Worm (Caenorhabditis elegans) whole organism, young adult: ENCODE measurements around the gene K08H2.10.

Source experiments
- B0019.2 ChIP-seq: fragments of 200-800 bp; sonication (Bioruptor generic); conservative IDR thresholded peaks from 2 replicates; pipeline ENCODE4 v1.3.6; 2022; ENCODE audit warnings: missing genetic modification reagents, missing genetic modification characterization, missing compliant biosample characterization
- F22D6.2 ChIP-seq: sonication (generic microtip); optimal IDR thresholded peaks from 2 replicates; lab custom pipeline; 2016; ENCODE audit warnings: mild to moderate bottlenecking, missing genetic modification characterization, missing compliant biosample characterization
- F23B12.7 ChIP-seq: sonication (generic microtip); optimal IDR thresholded peaks from 2 replicates; lab custom pipeline; 2017; ENCODE audit warnings: missing genetic modification characterization, mild to moderate bottlenecking, missing compliant biosample characterization, antibody characterized with exemption, moderate library complexity; ENCODE audit not compliant: insufficient read depth
- F33H1.4 ChIP-seq: fragments of 200-800 bp; sonication (Bioruptor generic); IDR thresholded peaks from 2 replicates; pipeline ENCODE4 v1.3.6; 2022; ENCODE audit warnings: missing genetic modification reagents, missing genetic modification characterization, missing compliant biosample characterization
- F39B2.1 ChIP-seq: fragments of 200-800 bp; sonication (Bioruptor generic); IDR thresholded peaks from 2 replicates; pipeline ENCODE4 v1.3.6; 2022; ENCODE audit warnings: missing genetic modification reagents, missing genetic modification characterization, missing compliant biosample characterization
- F49E8.2 ChIP-seq: sonication (generic microtip); optimal IDR thresholded peaks from 3 replicates; lab custom pipeline; 2017; ENCODE audit warnings: missing genetic modification characterization, mild to moderate bottlenecking, missing compliant biosample characterization, antibody characterized with exemption, moderate library complexity; ENCODE audit not compliant: insufficient read depth
- F57A8.1 ChIP-seq: fragments of 200-800 bp; sonication (Bioruptor generic); optimal IDR thresholded peaks from 2 replicates; lab custom pipeline; 2018; ENCODE audit warnings: mild to moderate bottlenecking, missing genetic modification characterization, moderate library complexity, missing compliant biosample characterization
- T26A5.8 ChIP-seq: sonication (generic microtip); optimal IDR thresholded peaks from 2 replicates; lab custom pipeline; 2016; ENCODE audit warnings: missing genetic modification characterization, missing compliant biosample characterization
- Y53F4B.3 ChIP-seq: fragments of 200-800 bp; sonication (Bioruptor generic); IDR thresholded peaks from 2 replicates; pipeline ENCODE4 v1.3.6; 2022; ENCODE audit warnings: missing genetic modification reagents, missing genetic modification characterization, missing compliant biosample characterization
- Y79H2A.3 ChIP-seq: fragments of 200-800 bp; sonication (Bioruptor generic); conservative IDR thresholded peaks from 2 replicates; pipeline ENCODE4 v1.3.6; 2022; ENCODE audit warnings: missing genetic modification reagents, missing genetic modification characterization, missing compliant biosample characterization
- Y95B8A.8 ChIP-seq: fragments of 200-800 bp; sonication (Bioruptor generic); IDR thresholded peaks from 2 replicates; pipeline ENCODE4 v1.3.6; 2022; ENCODE audit warnings: missing genetic modification reagents, missing genetic modification characterization, missing compliant biosample characterization
- akir-1 ChIP-seq: fragments of 200-800 bp; sonication (Bioruptor generic); optimal IDR thresholded peaks from 2 replicates; lab custom pipeline; 2018; ENCODE audit warnings: mild to moderate bottlenecking, missing genetic modification characterization, moderate library complexity, missing compliant biosample characterization
- aptf-2 ChIP-seq: fragments of 200-800 bp; sonication (Bioruptor generic); conservative IDR thresholded peaks from 2 replicates; pipeline ENCODE4 v1.3.6; 2022; ENCODE audit warnings: missing genetic modification reagents, missing genetic modification characterization, missing compliant biosample characterization
- atf-7 ChIP-seq: sonication (generic microtip); optimal IDR thresholded peaks from 2 replicates; lab custom pipeline; 2017; ENCODE audit warnings: mild to moderate bottlenecking, missing genetic modification characterization, missing compliant biosample characterization
- attf-3 ChIP-seq: fragments of 200-800 bp; sonication (Bioruptor generic); conservative IDR thresholded peaks from 2 replicates; pipeline ENCODE4 v1.3.6; 2022; ENCODE audit warnings: missing genetic modification reagents, missing genetic modification characterization, missing compliant biosample characterization
- bed-1 ChIP-seq: fragments of 200-800 bp; sonication (Bioruptor generic); IDR thresholded peaks from 2 replicates; pipeline ENCODE4 v1.3.6; 2022; ENCODE audit warnings: missing genetic modification reagents, missing genetic modification characterization, missing compliant biosample characterization
- ccch-3 ChIP-seq: fragments of 200-800 bp; sonication (Bioruptor generic); optimal IDR thresholded peaks from 2 replicates; lab custom pipeline; 2018; ENCODE audit warnings: mild to moderate bottlenecking, missing genetic modification characterization, missing compliant biosample characterization
- cebp-2 ChIP-seq: fragments of 200-800 bp; sonication (Bioruptor generic); IDR thresholded peaks from 2 replicates; pipeline ENCODE4 v1.3.6; 2022; ENCODE audit warnings: missing genetic modification characterization, missing compliant biosample characterization
- ceh-27 ChIP-seq: fragments of 200-800 bp; sonication (Bioruptor generic); optimal IDR thresholded peaks from 2 replicates; lab custom pipeline; 2018; ENCODE audit warnings: mild to moderate bottlenecking, missing genetic modification characterization, moderate library complexity, missing compliant biosample characterization
- ceh-91 ChIP-seq: fragments of 200-800 bp; sonication (Bioruptor generic); IDR thresholded peaks from 2 replicates; pipeline ENCODE4 v1.3.6; 2022; ENCODE audit warnings: missing genetic modification reagents, missing genetic modification characterization, missing compliant biosample characterization
- chd-7 ChIP-seq: sonication (generic microtip); optimal IDR thresholded peaks from 2 replicates; lab custom pipeline; 2016; ENCODE audit warnings: mild to moderate bottlenecking, missing genetic modification characterization, moderate library complexity, missing compliant biosample characterization
- egl-44 ChIP-seq: fragments of 200-800 bp; sonication (Bioruptor generic); IDR thresholded peaks from 2 replicates; pipeline ENCODE4 v1.3.6; 2022; ENCODE audit warnings: missing genetic modification reagents, missing genetic modification characterization, missing compliant biosample characterization
- egrh-3 ChIP-seq: fragments of 200-800 bp; sonication (Bioruptor generic); IDR thresholded peaks from 2 replicates; pipeline ENCODE4 v1.3.6; 2022; ENCODE audit warnings: missing genetic modification reagents, missing genetic modification characterization, missing compliant biosample characterization
- ekl-4 ChIP-seq: fragments of 200-800 bp; sonication (Bioruptor generic); IDR thresholded peaks from 2 replicates; pipeline ENCODE4 v1.3.6; 2022; ENCODE audit warnings: missing genetic modification reagents, missing genetic modification characterization, missing compliant biosample characterization
- him-1 ChIP-seq: sonication (generic microtip); optimal IDR thresholded peaks from 2 replicates; lab custom pipeline; 2016; ENCODE audit warnings: missing genotype, missing genetic modification reagents, missing genetic modification characterization, missing compliant biosample characterization
- hmg-1.2 ChIP-seq: fragments of 200-800 bp; sonication (Bioruptor generic); IDR thresholded peaks from 2 replicates; pipeline ENCODE4 v1.3.6; 2022; ENCODE audit warnings: missing genetic modification reagents, missing genetic modification characterization, missing compliant biosample characterization
- hmg-20 ChIP-seq: fragments of 200-800 bp; sonication (Bioruptor generic); IDR thresholded peaks from 2 replicates; pipeline ENCODE4 v1.3.6; 2022; ENCODE audit warnings: missing genetic modification reagents, missing genetic modification characterization, missing compliant biosample characterization
- hsf-1 ChIP-seq: fragments of 200-800 bp; sonication (Bioruptor generic); IDR thresholded peaks from 2 replicates; pipeline ENCODE4 v1.3.6; 2022; ENCODE audit warnings: missing genetic modification reagents, missing genetic modification characterization, missing compliant biosample characterization
- let-607 ChIP-seq, 2 experiments: fragments of 200-800 bp in 1 of 2; sonication (Bioruptor generic) in 1 of 2; sonication (generic microtip) in 1 of 2; optimal IDR thresholded peaks; 2 replicates each; lab custom pipeline; 2016 to 2018; ENCODE audit warnings: mild to moderate bottlenecking in 2 of 2, missing compliant biosample characterization in 2 of 2, missing genetic modification characterization in 2 of 2, moderate library complexity in 2 of 2, missing genotype in 1 of 2
- lin-35 ChIP-seq, 3 experiments: fragments of 150-350 bp in 2 of 3; sonication (generic microtip) in 1 of 3; optimal IDR thresholded peaks; 2 replicates each; lab custom pipeline; 2014 to 2018; ENCODE audit warnings: missing biosample characterization in 3 of 3, missing genetic modification characterization in 3 of 3, missing genetic modification reagents in 3 of 3
- lin-40 ChIP-seq: sonication (generic microtip); optimal IDR thresholded peaks from 2 replicates; lab custom pipeline; 2016; ENCODE audit warnings: missing genetic modification characterization, mild to moderate bottlenecking, missing compliant biosample characterization, missing genotype, missing genetic modification reagents
- lir-1 ChIP-seq: fragments of 200-800 bp; sonication (Bioruptor generic); conservative IDR thresholded peaks from 2 replicates; pipeline ENCODE4 v1.3.6; 2022; ENCODE audit warnings: missing genetic modification reagents, missing genetic modification characterization, missing compliant biosample characterization
- lsl-1 ChIP-seq: fragments of 200-800 bp; sonication (Bioruptor generic); optimal IDR thresholded peaks from 2 replicates; lab custom pipeline; 2018; ENCODE audit warnings: mild to moderate bottlenecking, missing genetic modification characterization, moderate library complexity, missing compliant biosample characterization
- madf-10 ChIP-seq: sonication (generic microtip); optimal IDR thresholded peaks from 2 replicates; lab custom pipeline; 2016; ENCODE audit warnings: mild to moderate bottlenecking, missing genetic modification characterization, missing compliant biosample characterization
- madf-6 ChIP-seq: fragments of 200-800 bp; sonication (Bioruptor generic); IDR thresholded peaks from 2 replicates; pipeline ENCODE4 v1.3.6; 2022; ENCODE audit warnings: missing genetic modification reagents, missing genetic modification characterization, missing compliant biosample characterization
- mcd-1 ChIP-seq: fragments of 200-800 bp; sonication (Bioruptor generic); IDR thresholded peaks from 2 replicates; pipeline ENCODE4 v1.3.6; 2022; ENCODE audit warnings: missing genetic modification reagents, missing genetic modification characterization, missing compliant biosample characterization
- mes-4 ChIP-seq: sonication (generic microtip); optimal IDR thresholded peaks from 2 replicates; lab custom pipeline; 2016; ENCODE audit warnings: missing genotype, missing genetic modification characterization, missing compliant biosample characterization
- nhr-27 ChIP-seq: fragments of 200-800 bp; sonication (Bioruptor generic); optimal IDR thresholded peaks from 2 replicates; lab custom pipeline; 2018; ENCODE audit warnings: mild to moderate bottlenecking, missing genetic modification characterization, moderate library complexity, missing compliant biosample characterization
- sea-2 ChIP-seq: fragments of 200-800 bp; sonication (Bioruptor generic); IDR thresholded peaks from 2 replicates; pipeline ENCODE4 v1.3.6; 2022; ENCODE audit warnings: missing genetic modification characterization, missing compliant biosample characterization
- snpc-1.1 ChIP-seq: sonication (generic microtip); optimal IDR thresholded peaks from 2 replicates; lab custom pipeline; 2017; ENCODE audit warnings: missing genetic modification characterization, mild to moderate bottlenecking, missing compliant biosample characterization, antibody characterized with exemption, moderate library complexity, missing genotype, missing genetic modification reagents; ENCODE audit not compliant: insufficient read depth
- snpc-3.4 ChIP-seq: sonication (generic microtip); optimal IDR thresholded peaks from 2 replicates; lab custom pipeline; 2017; ENCODE audit warnings: missing genetic modification characterization, mild to moderate bottlenecking, missing compliant biosample characterization, antibody characterized with exemption, moderate library complexity, missing genotype, missing genetic modification reagents
- tbp1 ChIP-seq: fragments of 200-800 bp; sonication (Bioruptor generic); optimal IDR thresholded peaks from 2 replicates; lab custom pipeline; 2018; ENCODE audit warnings: mild to moderate bottlenecking, missing genetic modification characterization, missing compliant biosample characterization
- xnd-1 ChIP-seq: sonication (generic microtip); optimal IDR thresholded peaks from 2 replicates; lab custom pipeline; 2016; ENCODE audit warnings: missing genotype, missing genetic modification reagents, missing genetic modification characterization, missing compliant biosample characterization
- zim-3 ChIP-seq: sonication (generic microtip); optimal IDR thresholded peaks from 2 replicates; lab custom pipeline; 2017; ENCODE audit warnings: mild to moderate bottlenecking, missing genetic modification characterization, moderate library complexity, missing compliant biosample characterization
- ztf-18 ChIP-seq: sonication (generic microtip); optimal IDR thresholded peaks from 2 replicates; lab custom pipeline; 2016; ENCODE audit warnings: missing genotype, mild to moderate bottlenecking, missing genetic modification characterization, missing compliant biosample characterization
- ztf-3 ChIP-seq: fragments of 200-800 bp; sonication (Bioruptor generic); optimal IDR thresholded peaks from 2 replicates; lab custom pipeline; 2018; ENCODE audit warnings: mild to moderate bottlenecking, missing genetic modification characterization, missing compliant biosample characterization

Gene K08H2.10

ce11 chrX:13262195-13262594, 4.6 kb downstream of the K08H2.10 start, which contains the start of gene K09A11.1:
TSS of gene K09A11.1 (plus strand) at chrX:13262495.
- TF ChIP-seq ceh-27 (GFP tag; lab: Kevin White, UChicago) (no peak), lsl-1 (no peak), akir-1 (no peak), ztf-3 (GFP tag; lab: Kevin White, UChicago) (no peak), F49E8.2 (tag; lab: Kevin White, UChicago) (no peak), Y79H2A.3 (no peak), let-607 (tag; optimal IDR thresholded peaks at IDR 0.05; lab: Kevin White, UChicago) (no peak), cebp-2 (GFP tag; lab: Robert Waterston, UW) (no peak), B0019.2 (GFP tag; lab: Robert Waterston, UW) (no peak), snpc-3.4 (no peak)

ce11 chrX:13264550-13264949, 6.9 kb downstream of the K08H2.10 start:
- TF ChIP-seq zim-3 (tag; lab: Kevin White, UChicago) = peak; percentile 65
- TF ChIP-seq ekl-4 (GFP tag; lab: Robert Waterston, UW) = peak; percentile 82
- TF ChIP-seq T26A5.8 (tag; lab: Kevin White, UChicago) = peak; percentile 50
- TF ChIP-seq lin-35 (GFP tag; optimal IDR thresholded peaks at IDR 0.05; lab: Kevin White, UChicago) = peak in 1 of 3 experiments; percentile 20
- peak; percentile 64 for TF ChIP-seq madf-10
- no peak for TF ChIP-seq Y53F4B.3 (GFP tag; lab: Robert Waterston, UW)
- TF ChIP-seq lin-40 (tag; lab: Kevin White, UChicago) = peak; percentile 76
- no peak for TF ChIP-seq F33H1.4 (GFP tag; lab: Robert Waterston, UW)
- TF ChIP-seq him-1 = peak; percentile 88
- TF ChIP-seq F23B12.7 (tag; lab: Kevin White, UChicago) = peak; percentile 72
- TF ChIP-seq chd-7 (tag; lab: Kevin White, UChicago) = peak; percentile 76
- peak; percentile 83 for TF ChIP-seq egl-44 (GFP tag; lab: Robert Waterston, UW)
- TF ChIP-seq ztf-18 (tag; lab: Kevin White, UChicago) = peak; percentile 60
- TF ChIP-seq let-607 (tag; optimal IDR thresholded peaks at IDR 0.05; lab: Kevin White, UChicago) = peak; percentile 0 to 52
- peak; percentile 53 for TF ChIP-seq egrh-3 (GFP tag; lab: Robert Waterston, UW)
- TF ChIP-seq Y95B8A.8 = 0 out of 2 replicates have a peak, but pooled peaks have one; percentile 9
- TF ChIP-seq F57A8.1 (GFP tag; lab: Kevin White, UChicago) = peak; percentile 41
- TF ChIP-seq aptf-2 (GFP tag; lab: Robert Waterston, UW) = 0 out of 2 replicates have a peak, but pooled peaks have one; percentile 34
- TF ChIP-seq bed-1 (GFP tag; lab: Robert Waterston, UW) = no peak
- no peak; the same call in none of the 2 replicates for TF ChIP-seq madf-6 (GFP tag; lab: Robert Waterston, UW)
- peak; percentile 33 for TF ChIP-seq F22D6.2 (tag; lab: Kevin White, UChicago)
- no peak for TF ChIP-seq ceh-91 (GFP tag; lab: Robert Waterston, UW)
- peak; percentile 35; the same call in 1 of the 2 replicates for TF ChIP-seq hmg-20 (GFP tag; lab: Robert Waterston, UW)
- TF ChIP-seq nhr-27 = no peak
- peak; percentile 97 for TF ChIP-seq tbp1 (GFP tag; lab: Kevin White, UChicago)
- no peak for TF ChIP-seq mcd-1 (GFP tag; lab: Robert Waterston, UW)
- peak; percentile 54; the same call in 1 of the 2 replicates for TF ChIP-seq attf-3 (GFP tag; lab: Robert Waterston, UW)
- no peak for TF ChIP-seq xnd-1
- peak; percentile 16 for TF ChIP-seq ccch-3 (GFP tag; lab: Kevin White, UChicago)
- TF ChIP-seq snpc-1.1 (tag; lab: Kevin White, UChicago) = no peak
- no peak for TF ChIP-seq hsf-1 (GFP tag; lab: Robert Waterston, UW)
- TF ChIP-seq hmg-1.2 (GFP tag; lab: Robert Waterston, UW) = peak; percentile 83
- 0 out of 2 replicates have a peak, but pooled peaks have one; percentile 61 for TF ChIP-seq sea-2
- peak; percentile 45 for TF ChIP-seq ceh-27 (GFP tag; lab: Kevin White, UChicago)
- 0 out of 2 replicates have a peak, but pooled peaks have one; percentile 54 for TF ChIP-seq F39B2.1
- peak; percentile 67 for TF ChIP-seq mes-4
- peak; percentile 55 for TF ChIP-seq atf-7
- peak; percentile 63; the same call in 1 of the 2 replicates for TF ChIP-seq lir-1 (GFP tag; lab: Robert Waterston, UW)
